Worm (Caenorhabditis elegans): ENCODE data around the gene Y73B6BL.12.

Y73B6BL.12 gene

DNA sequence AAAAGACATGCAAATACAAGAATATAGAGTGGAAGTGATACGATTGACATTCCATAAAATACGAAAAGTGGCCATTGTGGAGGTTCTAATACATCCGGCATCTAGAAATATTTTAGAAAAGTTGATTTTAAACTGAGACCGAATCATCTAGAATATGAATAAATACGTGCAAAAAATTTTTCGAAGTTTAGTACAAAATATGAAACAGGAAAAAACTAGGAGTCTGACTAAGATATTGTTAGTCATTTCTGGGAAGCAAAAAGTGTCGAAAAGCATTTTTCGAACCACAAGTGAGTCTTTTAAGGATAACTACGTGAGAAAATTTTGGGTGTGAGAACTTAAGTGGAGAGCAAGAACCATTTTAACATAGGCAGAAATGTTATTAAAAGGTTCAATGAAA is 35.1 kb downstream of the Y73B6BL.12 start, which contains the start of gene srv-32:
Gene srv-32 (minus strand): TSS at position 101 of the 400 bp plus-strand sequence.
- TF ChIP-seq B0310.2 (tag; optimal IDR thresholded peaks at IDR 0.05), result no peak
- no peak for TF ChIP-seq hmg-4 (GFP tag; optimal IDR thresholded peaks at IDR 0.05)
- no peak for TF ChIP-seq tbx-37 (GFP tag; conservative IDR thresholded peaks at IDR 0.05)

DNA sequence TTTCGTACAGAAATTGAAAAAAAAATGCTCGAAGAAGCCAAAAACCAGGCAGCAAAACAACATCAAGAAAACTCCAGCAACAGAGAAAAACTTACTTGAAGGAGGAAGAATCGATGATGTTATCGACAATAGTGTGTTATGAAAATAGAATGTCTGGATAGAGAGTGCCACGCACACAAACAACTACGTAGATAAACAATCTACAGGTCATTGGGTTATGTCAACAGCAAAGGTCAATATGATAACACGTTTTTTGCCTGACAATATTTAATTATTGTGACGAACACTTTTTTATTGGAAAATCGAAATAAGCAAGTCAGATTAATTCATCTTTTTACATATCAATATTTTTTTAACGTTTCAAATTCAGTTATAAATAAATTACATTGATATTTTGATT is 37.9 kb downstream of the Y73B6BL.12 start, which contains the start of gene sams-5:
Gene sams-5 (minus strand): TSS at position 131 of the 400 bp plus-strand sequence.
- TF ChIP-seq aly-1 (tag; optimal IDR thresholded peaks at IDR 0.05) (no peak), hnd-1 (tag; optimal IDR thresholded peaks at IDR 0.05) (no peak), ceh-13 (GFP tag; optimal IDR thresholded peaks at IDR 0.05) (no peak), hmg-4 (GFP tag; optimal IDR thresholded peaks at IDR 0.05) (no peak), B0310.2 (tag; optimal IDR thresholded peaks at IDR 0.05) (no peak), tbx-37 (GFP tag; conservative IDR thresholded peaks at IDR 0.05) (no peak), sea-1 (GFP tag; conservative IDR thresholded peaks at IDR 0.05) (no peak), tbx-11 (GFP tag; IDR thresholded peaks at IDR 0.05) (no peak)

DNA sequence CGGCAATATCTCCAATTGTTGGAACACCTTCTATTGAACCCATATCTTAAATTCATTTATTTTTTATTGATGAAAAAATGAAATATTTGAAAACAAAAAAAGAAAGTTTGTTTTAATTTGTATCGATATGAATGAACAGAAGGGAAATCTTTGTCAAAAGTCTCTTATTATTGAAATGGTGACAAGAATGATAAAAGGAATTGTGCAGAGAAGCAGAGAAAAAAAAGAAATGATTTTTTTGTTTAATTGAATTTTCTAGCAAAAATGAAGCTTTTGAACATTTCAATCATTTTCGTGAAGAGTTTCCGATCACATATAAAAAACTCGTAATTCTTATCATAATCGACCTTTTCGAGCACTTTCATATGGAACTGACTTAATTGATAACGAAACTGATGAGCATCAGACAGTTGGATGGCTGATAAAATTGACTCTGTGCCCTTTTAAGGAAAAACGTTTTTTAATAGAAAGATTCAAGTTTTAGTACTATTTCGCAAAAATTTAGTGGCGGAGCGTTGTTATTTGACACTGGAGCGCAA is 41.5 kb downstream of the Y73B6BL.12 start, which contains the start of the genes aat-4 and T13A10.1:
Gene aat-4 (minus strand): TSS at position 51 of the 539 bp plus-strand sequence.
Gene T13A10.1 (plus strand): TSS at position 411 of the 539 bp plus-strand sequence.
- no peak for TF ChIP-seq F13C5.2 (tag; optimal IDR thresholded peaks at IDR 0.05)

DNA sequence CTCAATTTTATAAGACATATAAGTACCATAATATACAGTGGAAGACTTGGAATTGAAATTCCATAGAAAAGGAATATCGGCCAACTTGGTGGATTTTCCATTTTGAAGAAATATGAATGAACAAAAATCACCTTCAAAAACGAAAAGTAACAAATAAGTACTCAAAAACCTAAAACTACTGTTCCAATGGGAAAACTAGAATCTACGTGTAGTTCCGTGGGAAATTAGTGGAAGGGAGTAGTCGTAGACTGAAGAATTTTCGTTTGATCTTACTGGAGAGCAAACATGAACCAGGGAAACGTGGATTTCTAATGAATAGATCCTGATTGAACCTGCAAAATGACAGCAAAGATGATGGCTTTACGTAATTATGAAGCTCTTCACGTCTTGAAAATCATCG is 45.3 kb downstream of the Y73B6BL.12 start, which contains the start of gene srv-31:
Gene srv-31 (minus strand): TSS at position 101 of the 400 bp plus-strand sequence.
- TF ChIP-seq flt-1 (GFP tag; IDR thresholded peaks at IDR 0.05) (no peak), ceh-13 (GFP tag; optimal IDR thresholded peaks at IDR 0.05) (no peak), ama-1 (optimal IDR thresholded peaks at IDR 0.05) (no peak), hmg-4 (GFP tag; optimal IDR thresholded peaks at IDR 0.05) (no peak), hmbx-1 (tag; optimal IDR thresholded peaks at IDR 0.05) (no peak), aly-1 (tag; optimal IDR thresholded peaks at IDR 0.05) (no peak), ceh-36 (tag; optimal IDR thresholded peaks at IDR 0.05) (no peak), F13C5.2 (tag; optimal IDR thresholded peaks at IDR 0.05) (no peak)

DNA sequence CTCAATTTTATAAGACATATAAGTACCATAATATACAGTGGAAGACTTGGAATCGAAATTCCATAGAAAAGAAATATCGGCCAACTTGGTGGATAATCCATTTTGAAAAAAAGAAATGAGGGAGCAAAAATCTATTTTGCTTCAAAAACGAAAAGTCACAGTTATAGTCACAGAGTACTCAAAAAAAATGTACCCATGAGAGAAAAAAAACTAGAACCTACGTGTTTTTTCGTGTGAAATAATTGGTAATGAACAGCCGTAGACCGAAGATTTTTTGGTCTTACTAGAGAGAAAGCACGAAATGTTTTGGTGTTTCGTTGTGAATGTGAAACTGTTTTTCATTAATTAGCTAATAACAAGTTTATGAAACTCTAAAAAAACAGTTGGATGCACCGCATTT is 47.9 kb downstream of the Y73B6BL.12 start, which contains the start of gene srv-30:
Gene srv-30 (minus strand): TSS at position 101 of the 400 bp plus-strand sequence.
- TF ChIP-seq ets-7 (tag; optimal IDR thresholded peaks at IDR 0.05), result no peak
